Worm (Caenorhabditis elegans) whole organism, midembryonic: ENCODE data around the gene fnip-2.

ENCODE experiments used
- med-1 ChIP-seq: sonication (generic microtip); optimal IDR thresholded peaks from 2 replicates; lab custom pipeline; 2017; ENCODE audit warnings: missing genetic modification characterization, mild to moderate bottlenecking, missing compliant biosample characterization, antibody characterized with exemption, missing genetic modification reagents; ENCODE audit not compliant: insufficient read depth
- tab-1 ChIP-seq: fragments of 200-800 bp; sonication (Bioruptor generic); IDR thresholded peaks from 2 replicates; pipeline ENCODE4 v1.3.6; 2022; ENCODE audit warnings: missing genetic modification characterization, missing compliant biosample characterization

DNA sequence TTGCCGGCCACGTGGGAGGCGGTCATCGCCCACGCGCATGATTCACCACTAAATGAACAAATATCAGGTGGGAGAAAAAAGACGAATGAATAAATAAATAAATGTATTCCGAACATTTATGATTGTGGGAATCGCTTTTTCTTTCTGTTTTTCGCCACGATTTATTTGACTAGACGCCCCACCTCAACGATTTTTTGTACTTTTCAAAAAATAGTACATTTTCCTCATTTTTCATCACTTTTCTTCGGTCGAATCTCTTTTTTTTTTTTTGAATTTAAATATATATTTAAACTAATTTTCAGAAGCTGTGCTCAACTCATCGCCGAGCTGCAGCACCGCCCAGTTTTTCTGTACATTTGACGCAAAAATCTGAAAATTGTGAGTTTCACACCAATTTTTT is at the start of gene fnip-2:
- TF ChIP-seq tab-1 (GFP tag; lab: Robert Waterston, UW): no peak
- no peak for TF ChIP-seq med-1 (GFP tag; lab: Kevin White, UChicago)
